Worm (Caenorhabditis elegans) whole organism, L2 larva: ENCODE data around the gene B0563.1.

ENCODE experiments used
- C34F6.9 ChIP-seq: fragments of 150-350 bp; optimal IDR thresholded peaks from 2 replicates; lab custom pipeline; 2014; ENCODE audit warnings: missing biosample characterization, missing genetic modification characterization
- F13H6.1 ChIP-seq: sonication (generic microtip); optimal IDR thresholded peaks from 2 replicates; lab custom pipeline; 2016; ENCODE audit warnings: missing genetic modification characterization, missing compliant biosample characterization
- R02D3.7 ChIP-seq: fragments of 150-350 bp; optimal IDR thresholded peaks from 2 replicates; lab custom pipeline; 2014; ENCODE audit warnings: missing biosample characterization, missing genetic modification characterization
- ZK546.5 ChIP-seq: sonication (generic microtip); optimal IDR thresholded peaks from 2 replicates; lab custom pipeline; 2017; ENCODE audit warnings: missing biosample characterization, missing genetic modification characterization
- alr-1 ChIP-seq: fragments of 150-350 bp; optimal IDR thresholded peaks from 2 replicates; lab custom pipeline; 2014; ENCODE audit warnings: missing biosample characterization, missing genetic modification characterization
- aly-2 ChIP-seq: fragments of 150-350 bp; optimal IDR thresholded peaks from 2 replicates; lab custom pipeline; 2014; ENCODE audit warnings: missing biosample characterization, missing genetic modification characterization
- blmp-1 ChIP-seq: sonication (generic microtip); optimal IDR thresholded peaks from 2 replicates; lab custom pipeline; 2017; ENCODE audit warnings: missing genetic modification characterization, mild to moderate bottlenecking, missing compliant biosample characterization, antibody characterized with exemption, moderate library complexity; ENCODE audit not compliant: insufficient read depth
- ceh-82 ChIP-seq: fragments of 150-350 bp; optimal IDR thresholded peaks from 2 replicates; lab custom pipeline; 2014; ENCODE audit warnings: missing biosample characterization, missing genetic modification characterization
- crh-2 ChIP-seq: sonication (generic microtip); optimal IDR thresholded peaks from 2 replicates; lab custom pipeline; 2017; ENCODE audit warnings: missing biosample characterization, missing genetic modification characterization
- egl-27 ChIP-seq: sonication (generic microtip); optimal IDR thresholded peaks from 3 replicates; lab custom pipeline; 2017; ENCODE audit warnings: missing biosample characterization, missing genetic modification reagents, missing genetic modification characterization
- elt-3 ChIP-seq: sonication (generic microtip); optimal IDR thresholded peaks from 2 replicates; lab custom pipeline; 2017; ENCODE audit warnings: missing biosample characterization, missing genetic modification characterization
- fos-1 ChIP-seq: fragments of 150-350 bp; optimal IDR thresholded peaks from 2 replicates; lab custom pipeline; 2014; ENCODE audit warnings: missing biosample characterization, missing genetic modification characterization
- gmeb-1 ChIP-seq: fragments of 150-350 bp; optimal IDR thresholded peaks from 2 replicates; lab custom pipeline; 2014; ENCODE audit warnings: missing biosample characterization, missing genetic modification characterization
- lin-11 ChIP-seq: fragments of 150-350 bp; sonication (generic microtip); optimal IDR thresholded peaks from 2 replicates; lab custom pipeline; 2014; ENCODE audit warnings: missing biosample characterization, missing genetic modification characterization, inconsistent platforms, mixed read lengths
- lin-13 ChIP-seq: fragments of 150-350 bp; optimal IDR thresholded peaks from 2 replicates; lab custom pipeline; 2014; ENCODE audit warnings: missing biosample characterization, missing genetic modification reagents, missing genetic modification characterization
- lin-39 ChIP-seq: fragments of 150-350 bp; optimal IDR thresholded peaks from 2 replicates; lab custom pipeline; 2014; ENCODE audit warnings: missing biosample characterization, missing genetic modification reagents, missing genetic modification characterization
- lsy-2 ChIP-seq, 2 experiments: fragments of 150-350 bp in 1 of 2; sonication (generic microtip) in 1 of 2; optimal IDR thresholded peaks; 2 replicates each; lab custom pipeline; 2014 to 2017; ENCODE audit warnings: missing biosample characterization in 2 of 2, missing genetic modification characterization in 2 of 2
- mab-5 ChIP-seq: fragments of 150-350 bp; optimal IDR thresholded peaks from 2 replicates; lab custom pipeline; 2014; ENCODE audit warnings: missing biosample characterization, missing genetic modification characterization
- mbf-1 ChIP-seq: sonication (generic microtip); optimal IDR thresholded peaks from 2 replicates; lab custom pipeline; 2017; ENCODE audit warnings: missing biosample characterization, missing genetic modification characterization
- mdl-1 ChIP-seq, 2 experiments: fragments of 150-350 bp in 1 of 2; sonication (generic microtip) in 1 of 2; optimal IDR thresholded peaks; 2 replicates each; lab custom pipeline; 2017; ENCODE audit warnings: missing biosample characterization in 2 of 2, missing genetic modification characterization in 2 of 2
- nhr-10 ChIP-seq: sonication (generic microtip); optimal IDR thresholded peaks from 2 replicates; lab custom pipeline; 2017; ENCODE audit warnings: missing biosample characterization, missing genetic modification characterization
- nhr-11 ChIP-seq: fragments of 150-350 bp; optimal IDR thresholded peaks from 2 replicates; lab custom pipeline; 2014; ENCODE audit warnings: missing biosample characterization, missing genetic modification characterization
- nhr-12 ChIP-seq: fragments of 150-350 bp; optimal IDR thresholded peaks from 2 replicates; lab custom pipeline; 2014; ENCODE audit warnings: missing biosample characterization, missing genetic modification characterization
- nhr-21 ChIP-seq: fragments of 150-350 bp; optimal IDR thresholded peaks from 2 replicates; lab custom pipeline; 2014; ENCODE audit warnings: missing biosample characterization, missing genetic modification characterization
- nhr-23 ChIP-seq: fragments of 150-350 bp; optimal IDR thresholded peaks from 2 replicates; lab custom pipeline; 2014; ENCODE audit warnings: missing biosample characterization, missing genetic modification reagents, missing genetic modification characterization
- nhr-237 ChIP-seq: fragments of 150-350 bp; optimal IDR thresholded peaks from 2 replicates; lab custom pipeline; 2014; ENCODE audit warnings: missing biosample characterization, missing genetic modification characterization
- nhr-25 ChIP-seq: fragments of 150-350 bp; sonication (generic microtip); optimal IDR thresholded peaks from 3 replicates; lab custom pipeline; 2014; ENCODE audit warnings: missing biosample characterization, missing genetic modification characterization
- nhr-6 ChIP-seq: fragments of 150-350 bp; optimal IDR thresholded peaks from 2 replicates; lab custom pipeline; 2014; ENCODE audit warnings: missing biosample characterization, missing genetic modification characterization
- nhr-77 ChIP-seq: fragments of 150-350 bp; optimal IDR thresholded peaks from 2 replicates; lab custom pipeline; 2014; ENCODE audit warnings: missing biosample characterization, missing genetic modification characterization
- peb-1 ChIP-seq: fragments of 150-350 bp; optimal IDR thresholded peaks from 2 replicates; lab custom pipeline; 2014; ENCODE audit warnings: missing biosample characterization, missing genetic modification characterization
- sem-4 ChIP-seq: fragments of 150-350 bp; optimal IDR thresholded peaks from 2 replicates; lab custom pipeline; 2014; ENCODE audit warnings: missing biosample characterization, missing genetic modification reagents, missing genetic modification characterization
- skn-1 ChIP-seq: sonication (generic microtip); optimal IDR thresholded peaks from 2 replicates; lab custom pipeline; 2017; ENCODE audit warnings: missing biosample characterization, missing genetic modification characterization
- sma-3 ChIP-seq: sonication (generic microtip); optimal IDR thresholded peaks from 2 replicates; lab custom pipeline; 2016; ENCODE audit warnings: missing genetic modification reagents, missing genetic modification characterization, missing compliant biosample characterization
- sma-9 ChIP-seq, 2 experiments: fragments of 150-350 bp in 1 of 2; sonication (generic microtip) in 1 of 2; optimal IDR thresholded peaks; 2 replicates each; lab custom pipeline; 2014 to 2016; ENCODE audit warnings: missing genetic modification characterization in 2 of 2, mild to moderate bottlenecking in 1 of 2, missing biosample characterization in 1 of 2, missing compliant biosample characterization in 1 of 2, missing genetic modification reagents in 1 of 2, moderate library complexity in 1 of 2
- snpc-4 ChIP-seq: fragments of 150-350 bp; optimal IDR thresholded peaks from 2 replicates; lab custom pipeline; 2014; ENCODE audit warnings: missing biosample characterization, missing genetic modification characterization
- unc-39 ChIP-seq: fragments of 150-350 bp; optimal IDR thresholded peaks from 2 replicates; lab custom pipeline; 2014; ENCODE audit warnings: missing biosample characterization, missing genetic modification characterization
- unc-55 ChIP-seq: fragments of 150-350 bp; sonication (generic microtip); optimal IDR thresholded peaks from 3 replicates; lab custom pipeline; 2014; ENCODE audit warnings: missing biosample characterization, missing genetic modification reagents, missing genetic modification characterization
- unc-62 ChIP-seq: fragments of 150-350 bp; optimal IDR thresholded peaks from 2 replicates; lab custom pipeline; 2014; ENCODE audit warnings: missing biosample characterization, missing genetic modification reagents, missing genetic modification characterization
- zag-1 ChIP-seq: fragments of 150-350 bp; optimal IDR thresholded peaks from 2 replicates; lab custom pipeline; 2014; ENCODE audit warnings: missing biosample characterization, missing genetic modification characterization
- ztf-1 ChIP-seq: fragments of 200-800 bp; sonication (Bioruptor generic); conservative IDR thresholded peaks from 2 replicates; pipeline ENCODE4 v1.3.6; 2022; ENCODE audit warnings: missing genetic modification characterization, missing compliant biosample characterization
- ztf-11 ChIP-seq: sonication (generic microtip); optimal IDR thresholded peaks from 2 replicates; lab custom pipeline; 2017; ENCODE audit warnings: missing biosample characterization, missing genetic modification characterization
- ztf-4 ChIP-seq: fragments of 150-350 bp; optimal IDR thresholded peaks from 2 replicates; lab custom pipeline; 2014; ENCODE audit warnings: missing biosample characterization, missing genetic modification characterization

Gene B0563.1

ce11 chrX:9170058-9170457 is 1.3 kb upstream of the B0563.1 start:
- TF ChIP-seq zag-1 (tag; lab: Kevin White, UChicago) (no peak), crh-2 (no peak), nhr-21 (no peak), ztf-1 (GFP tag; lab: Robert Waterston, UW) (no peak), peb-1 (no peak), sma-3 (no peak), blmp-1 (tag; lab: Kevin White, UChicago) (no peak), nhr-10 (tag; lab: Kevin White, UChicago) (no peak), C34F6.9 (tag; lab: Kevin White, UChicago) (no peak), ZK546.5 (tag; lab: Kevin White, UChicago) (no peak), egl-27 (tag; lab: Kevin White, UChicago) (no peak), sem-4 (tag; lab: Kevin White, UChicago) (no peak), lin-39 (tag; lab: Kevin White, UChicago) (no peak)

- TF ChIP-seq lin-39 (tag; lab: Kevin White, UChicago) (no peak), C34F6.9 (tag; lab: Kevin White, UChicago) (no peak), ceh-82 (tag; lab: Kevin White, UChicago) (no peak), nhr-77 (tag; lab: Kevin White, UChicago) (no peak), ZK546.5 (tag; lab: Kevin White, UChicago) (no peak), alr-1 (no peak), crh-2 (no peak), nhr-23 (no peak), unc-39 (tag; lab: Kevin White, UChicago) (no peak), ztf-4 (tag; lab: Kevin White, UChicago) (no peak), nhr-6 (no peak), elt-3 (tag; lab: Kevin White, UChicago) (no peak), gmeb-1 (tag; lab: Kevin White, UChicago) (no peak), unc-55 (GFP tag; lab: Kevin White, UChicago) (no peak), fos-1 (no peak), mbf-1 (no peak), snpc-4 (tag; lab: Kevin White, UChicago) (no peak), mab-5 (tag; lab: Kevin White, UChicago) (no peak), F13H6.1 (no peak)
Observed at ce11 chrX:9172278-9172677, 937 bp downstream of the B0563.1 start, which contains the start of gene B0563.18. Gene B0563.18 (plus strand): TSS chrX:9172578.

- no peak for TF ChIP-seq R02D3.7 (tag; lab: Kevin White, UChicago)
- no peak for TF ChIP-seq sma-3
- TF ChIP-seq ztf-1 (GFP tag; lab: Robert Waterston, UW), result no peak
- TF ChIP-seq lin-11, result no peak
- TF ChIP-seq sma-9 (GFP tag; optimal IDR thresholded peaks at IDR 0.05; lab: Kevin White, UChicago), result no peak
- no peak for TF ChIP-seq sma-9 (tag; optimal IDR thresholded peaks at IDR 0.05; lab: Kevin White, UChicago)
- TF ChIP-seq aly-2 (tag; lab: Kevin White, UChicago), result no peak
- TF ChIP-seq mdl-1 (tag; optimal IDR thresholded peaks at IDR 0.05; lab: Kevin White, UChicago), result no peak
- TF ChIP-seq unc-62 (GFP tag; lab: Kevin White, UChicago), result no peak
- no peak for TF ChIP-seq elt-3 (tag; lab: Kevin White, UChicago)
- TF ChIP-seq skn-1, result no peak
- no peak for TF ChIP-seq gmeb-1 (tag; lab: Kevin White, UChicago)
- TF ChIP-seq ztf-11, result no peak
- no peak for TF ChIP-seq lsy-2 (tag; optimal IDR thresholded peaks at IDR 0.05; lab: Kevin White, UChicago)
- no peak for TF ChIP-seq alr-1
- no peak for TF ChIP-seq nhr-12 (tag; lab: Kevin White, UChicago)
- TF ChIP-seq nhr-23, result no peak
- TF ChIP-seq sem-4 (tag; lab: Kevin White, UChicago), result no peak
- no peak for TF ChIP-seq F13H6.1
Observed at ce11 chrX:9172733-9173132, 1.4 kb downstream of the B0563.1 start.

- TF ChIP-seq nhr-25 (tag; lab: Kevin White, UChicago), result no peak
- TF ChIP-seq nhr-237 (tag; lab: Kevin White, UChicago), result no peak
- TF ChIP-seq nhr-12 (tag; lab: Kevin White, UChicago), result no peak
- no peak for TF ChIP-seq nhr-11 (tag; lab: Kevin White, UChicago)
- no peak for TF ChIP-seq lin-13 (GFP tag; lab: Kevin White, UChicago)
- TF ChIP-seq mbf-1, result no peak
- no peak for TF ChIP-seq mab-5 (tag; lab: Kevin White, UChicago)
- TF ChIP-seq sma-3, result no peak
- TF ChIP-seq ceh-82 (tag; lab: Kevin White, UChicago), result no peak
Observed at ce11 chrX:9174409-9174808, 3.1 kb downstream of the B0563.1 start, which contains the start of gene B0563.8. Gene B0563.8 (minus strand): TSS chrX:9174509.
